Fruit fly (Drosophila melanogaster): ENCODE measurements around the gene FER.

FER gene

dm6 chr3R:9417577-9418334, 23.4 kb upstream of the FER start, which contains the start of gene ps (continued):
- TF ChIP-seq Dad (GFP tag; optimal IDR thresholded peaks at IDR 0.05) (no peak), Oaz (GFP tag; IDR thresholded peaks at IDR 0.05) (no peak), sens (GFP tag) (peak; percentile 86), CG3838 (GFP tag; optimal IDR thresholded peaks at IDR 0.05) (no peak), zfh2 (GFP tag; optimal IDR thresholded peaks at IDR 0.05) (peak; percentile 24), CG2116 (GFP tag; optimal IDR thresholded peaks at IDR 0.05) (no peak), CG13287 (GFP tag; IDR thresholded peaks at IDR 0.05; ENCODE audit: partially characterized antibody) (no peak), run (tag; optimal IDR thresholded peaks at IDR 0.05) (no peak), MBD-R2 (GFP tag; IDR thresholded peaks at IDR 0.05) (no peak), Hr3 (GFP tag; optimal IDR thresholded peaks at IDR 0.05) (no peak), sug (tag; optimal IDR thresholded peaks at IDR 0.05) (peak; percentile 51), Mrtf (GFP tag; IDR thresholded peaks at IDR 0.05) (no peak), CG1233 (GFP tag; optimal IDR thresholded peaks at IDR 0.05) (peak; percentile 23), mirr (GFP tag; optimal IDR thresholded peaks at IDR 0.05) (peak; percentile 35), CG10565 (GFP tag; optimal IDR thresholded peaks at IDR 0.05) (no peak), CG43689 (GFP tag; IDR thresholded peaks at IDR 0.05) (no peak), pb (GFP tag; optimal IDR thresholded peaks at IDR 0.05) (no peak), Nf-YC (tag; optimal IDR thresholded peaks at IDR 0.05) (peak; percentile 26), CG1832 (GFP tag; optimal IDR thresholded peaks at IDR 0.05) (no peak), sd (tag; optimal IDR thresholded peaks at IDR 0.05) (peak; percentile 99), Hsf (GFP tag; optimal IDR thresholded peaks at IDR 0.05) (no peak), Sin3A (optimal IDR thresholded peaks at IDR 0.05) (no peak), pros (GFP tag; optimal IDR thresholded peaks at IDR 0.05) (peak; percentile 15), CG10543 (GFP tag; optimal IDR thresholded peaks at IDR 0.05) (peak; percentile 77), cas (GFP tag; IDR thresholded peaks at IDR 0.05) (no peak), CG3163 (GFP tag; optimal IDR thresholded peaks at IDR 0.05) (peak; percentile 80), klu (GFP tag; IDR thresholded peaks at IDR 0.05) (no peak), sqz (GFP tag; optimal IDR thresholded peaks at IDR 0.05) (peak; percentile 66), CG6813 (GFP tag; optimal IDR thresholded peaks at IDR 0.05) (no peak), HmgZ (tag; optimal IDR thresholded peaks at IDR 0.05) (peak; percentile 23), ind (GFP tag; optimal IDR thresholded peaks at IDR 0.05) (no peak), caup (GFP tag; optimal IDR thresholded peaks at IDR 0.05; ENCODE audit: severe bottlenecking) (no peak), mld (GFP tag; IDR thresholded peaks at IDR 0.05; ENCODE audit: partially characterized antibody) (no peak), CG15269 (tag; optimal IDR thresholded peaks at IDR 0.05) (peak; percentile 22), Dip2 (GFP tag; IDR thresholded peaks at IDR 0.05) (no peak), CG11696 (GFP tag; IDR thresholded peaks at IDR 0.05) (no peak), Side (GFP tag; optimal IDR thresholded peaks at IDR 0.05) (no peak), stwl (tag; optimal IDR thresholded peaks at IDR 0.05) (no peak), gro (GFP tag; optimal IDR thresholded peaks at IDR 0.05) (peak; percentile 51), CG13894 (tag; optimal IDR thresholded peaks at IDR 0.05) (peak; percentile 16), Dbx (GFP tag; IDR thresholded peaks at IDR 0.05) (no peak), CG7745 (tag; optimal IDR thresholded peaks at IDR 0.05) (no peak), CG3995 (GFP tag; optimal IDR thresholded peaks at IDR 0.05) (no peak), NfI (GFP tag; optimal IDR thresholded peaks at IDR 0.05) (peak; percentile 50), cwo (GFP tag; optimal IDR thresholded peaks at IDR 0.05) (peak; percentile 32), CG9437 (GFP tag; optimal IDR thresholded peaks at IDR 0.05) (no peak), hb (GFP tag; IDR thresholded peaks at IDR 0.05; ENCODE audit: partially characterized antibody) (no peak), Max (GFP tag; optimal IDR thresholded peaks at IDR 0.05) (peak; percentile 6), CG6854 (GFP tag; optimal IDR thresholded peaks at IDR 0.05) (peak; percentile 49), CG7786 (GFP tag; optimal IDR thresholded peaks at IDR 0.05) (no peak)

All from whole organism, embryonic.